Worm (Caenorhabditis elegans): ENCODE data around the gene cdk-11.2.

ce11 chrX:10395668-10396067, 23.9 kb downstream of the cdk-11.2 start:
- TF ChIP-seq nhr-43 (tag; optimal IDR thresholded peaks at IDR 0.05; ENCODE audit: poor library complexity, severe bottlenecking) = no peak
- TF ChIP-seq nhr-237 (tag; optimal IDR thresholded peaks at IDR 0.05) = no peak
- no peak for TF ChIP-seq unc-62 (GFP tag; optimal IDR thresholded peaks at IDR 0.05)

Measured in whole organism, L3 larva.